Fruit fly (Drosophila melanogaster): ENCODE data around the gene Hsp67Bc.
A peak's percentile ranks its signal among the peaks of the same experiment; 100 is the strongest.

Hsp67Bc gene

DNA sequence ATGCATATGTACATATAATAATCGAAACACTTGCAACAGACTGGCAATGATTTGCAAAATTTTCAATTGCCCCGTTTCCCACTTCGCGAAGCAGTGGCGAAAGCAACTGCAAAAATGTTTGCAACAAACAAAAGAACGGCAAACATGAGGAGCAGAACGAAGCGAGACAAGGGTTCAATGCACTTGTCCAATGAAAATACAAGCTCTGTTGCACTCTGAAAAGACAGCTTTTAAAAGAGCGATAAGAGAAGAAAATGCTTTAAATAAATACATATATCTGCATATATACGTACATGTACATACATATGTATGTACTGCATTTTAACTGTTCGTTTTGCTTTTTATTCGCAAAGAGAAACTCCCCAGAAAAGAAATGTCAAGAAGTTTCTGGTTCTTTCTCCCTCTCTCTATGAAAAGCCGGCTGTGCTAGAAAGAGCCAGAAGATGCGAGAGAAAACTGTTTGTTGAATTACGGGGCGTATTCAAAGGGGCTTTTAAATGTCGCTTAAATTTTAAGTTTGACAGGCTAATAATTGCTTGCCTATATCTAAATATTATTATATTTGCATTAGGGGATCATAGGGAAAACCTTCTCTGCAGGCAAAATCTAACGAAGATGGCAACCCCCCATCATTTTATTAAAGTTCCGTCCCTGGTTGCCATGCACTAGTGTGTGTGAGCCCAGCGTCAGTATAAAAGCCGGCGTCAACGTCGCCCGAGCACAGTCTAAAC, 11.2 kb upstream of the Hsp67Bc start, which contains the start of gene Hsp27 (continued):
- TF ChIP-seq Bteb2 (GFP tag; optimal IDR thresholded peaks at IDR 0.05) (peak; percentile 94), Lpt (GFP tag; optimal IDR thresholded peaks at IDR 0.05) (no peak), CG33213 (GFP tag; optimal IDR thresholded peaks at IDR 0.05) (peak; percentile 96), usp (GFP tag; optimal IDR thresholded peaks at IDR 0.05) (no peak), Deaf1 (tag; optimal IDR thresholded peaks at IDR 0.05) (peak; percentile 86), CG12942 (GFP tag; optimal IDR thresholded peaks at IDR 0.05) (peak; percentile 97), CG3065 (GFP tag; optimal IDR thresholded peaks at IDR 0.05) (peak; percentile 95), fd64A (GFP tag; optimal IDR thresholded peaks at IDR 0.05) (peak; percentile 96), CG15011 (GFP tag; optimal IDR thresholded peaks at IDR 0.05) (peak; percentile 96), seq (GFP tag; IDR thresholded peaks at IDR 0.05) (peak; percentile 97), BEAF-32 (GFP tag; optimal IDR thresholded peaks at IDR 0.05) (peak; percentile 8), gcm (GFP tag; optimal IDR thresholded peaks at IDR 0.05) (peak; percentile 97), abd-A (tag; optimal IDR thresholded peaks at IDR 0.05) (peak; percentile 64), emc (GFP tag; optimal IDR thresholded peaks at IDR 0.05) (peak; percentile 88), luna (GFP tag; optimal IDR thresholded peaks at IDR 0.05) (peak; percentile 60), zfh1 (GFP tag; IDR thresholded peaks at IDR 0.05) (peak; percentile 99), Aef1 (GFP tag; IDR thresholded peaks at IDR 0.05) (peak; percentile 98), bbx (GFP tag; IDR thresholded peaks at IDR 0.05; ENCODE audit: partially characterized antibody) (peak; percentile 22; the same call in 1 of the 2 replicates), sr (GFP tag; IDR thresholded peaks at IDR 0.05) (peak; percentile 97), CG18476 (GFP tag; optimal IDR thresholded peaks at IDR 0.05) (peak; percentile 98), Opbp (GFP tag; IDR thresholded peaks at IDR 0.05; ENCODE audit: partially characterized antibody) (0 out of 3 replicates have a peak, but pooled peaks have one; percentile 50), CG6813 (GFP tag; optimal IDR thresholded peaks at IDR 0.05) (peak; percentile 97), crp (GFP tag; optimal IDR thresholded peaks at IDR 0.05) (peak; percentile 4 to 66), Sry-β (GFP tag; optimal IDR thresholded peaks at IDR 0.05) (peak; percentile 70), caup (GFP tag; optimal IDR thresholded peaks at IDR 0.05; ENCODE audit: severe bottlenecking) (peak; percentile 95), CG18262 (tag; optimal IDR thresholded peaks at IDR 0.05) (peak; percentile 99), CG7372 (GFP tag; IDR thresholded peaks at IDR 0.05) (peak; percentile 97), CG3163 (GFP tag; optimal IDR thresholded peaks at IDR 0.05) (peak; percentile 69), ranshi (GFP tag; IDR thresholded peaks at IDR 0.05) (peak; percentile 99), CG2889 (GFP tag; IDR thresholded peaks at IDR 0.05) (peak; percentile 94), HmgZ (tag; optimal IDR thresholded peaks at IDR 0.05) (peak; percentile 97), mam (GFP tag; optimal IDR thresholded peaks at IDR 0.05) (peak; percentile 97), Sox100B (GFP tag; optimal IDR thresholded peaks at IDR 0.05) (peak; percentile 97), CG9215 (GFP tag; IDR thresholded peaks at IDR 0.05) (peak; percentile 96), Awh (GFP tag; IDR thresholded peaks at IDR 0.05) (peak; percentile 99), CG2129 (GFP tag; IDR thresholded peaks at IDR 0.05; ENCODE audit: partially characterized antibody) (no peak), Med (GFP tag) (peak; percentile 98), Dad (GFP tag; optimal IDR thresholded peaks at IDR 0.05) (peak; percentile 96), lab (GFP tag; optimal IDR thresholded peaks at IDR 0.05) (peak; percentile 99), ap (GFP tag; IDR thresholded peaks at IDR 0.05) (peak; percentile 95), CG17385 (GFP tag; optimal IDR thresholded peaks at IDR 0.05) (peak; percentile 94), zen (tag; optimal IDR thresholded peaks at IDR 0.05) (peak; percentile 97), CG14710 (tag; optimal IDR thresholded peaks at IDR 0.05) (peak; percentile 97), dati (GFP tag; IDR thresholded peaks at IDR 0.05) (peak; percentile 96), CG10979 (tag; optimal IDR thresholded peaks at IDR 0.05) (peak; percentile 99), az2 (GFP tag; optimal IDR thresholded peaks at IDR 0.05) (peak; percentile 99), crc (GFP tag; optimal IDR thresholded peaks at IDR 0.05) (peak; percentile 92), CG6654 (GFP tag; optimal IDR thresholded peaks at IDR 0.05) (peak; percentile 94), vfl (GFP tag; optimal IDR thresholded peaks at IDR 0.05) (peak; percentile 97)

Data from whole organism, embryonic.